Fruit fly (Drosophila melanogaster) whole organism, adult: Measurements from ENCODE around the gene CG4291.
A peak's percentile ranks its signal among the peaks of the same experiment; 100 is the strongest.

Source experiments
- CG12768 ChIP-seq: fragments of 200-800 bp; sonication (Bioruptor generic); optimal IDR thresholded peaks from 2 replicates; lab custom pipeline; 2017; ENCODE audit warnings: missing biosample characterization, missing genetic modification characterization, mild to moderate bottlenecking, moderate library complexity, missing genetic modification reagents
- CG1620 ChIP-seq: fragments of 200-800 bp; sonication (Bioruptor generic); optimal IDR thresholded peaks from 2 replicates; lab custom pipeline; 2016; ENCODE audit warnings: missing biosample characterization, missing genetic modification characterization
- CG33017 ChIP-seq: fragments of 200-800 bp; sonication (Bioruptor generic); optimal IDR thresholded peaks from 2 replicates; lab custom pipeline; 2018; ENCODE audit warnings: missing biosample characterization, mild to moderate bottlenecking, missing genetic modification characterization, moderate library complexity
- CG7045 ChIP-seq: fragments of 200-800 bp; sonication (Bioruptor generic); optimal IDR thresholded peaks from 2 replicates; lab custom pipeline; 2017; ENCODE audit warnings: missing biosample characterization, mild to moderate bottlenecking, missing genetic modification characterization
- Clk ChIP-seq: fragments of 200-800 bp; sonication (Bioruptor generic); optimal IDR thresholded peaks from 2 replicates; lab custom pipeline; 2017; ENCODE audit warnings: missing biosample characterization, missing genetic modification characterization
- Hr96 ChIP-seq: fragments of 200-800 bp; sonication (Bioruptor generic); optimal IDR thresholded peaks from 2 replicates; lab custom pipeline; 2016; ENCODE audit warnings: missing biosample characterization, missing genetic modification characterization
- bab1 ChIP-seq: fragments of 200-800 bp; sonication (Bioruptor generic); optimal IDR thresholded peaks from 3 replicates; lab custom pipeline; 2019; ENCODE audit warnings: missing biosample characterization, mild to moderate bottlenecking, missing genetic modification characterization, moderate library complexity
- kay ChIP-seq: fragments of 200-800 bp; sonication (Bioruptor generic); peaks from one replicate; lab custom pipeline; 2016; ENCODE audit warnings: missing biosample characterization, missing genetic modification characterization, borderline replicate concordance
- ovo ChIP-seq: fragments of 200-800 bp; sonication (Bioruptor generic); optimal IDR thresholded peaks from 2 replicates; lab custom pipeline; 2016; ENCODE audit warnings: missing biosample characterization, missing genetic modification characterization
- pad ChIP-seq: fragments of 200-800 bp; sonication (Bioruptor generic); optimal IDR thresholded peaks from 3 replicates; lab custom pipeline; 2017; ENCODE audit warnings: missing biosample characterization, missing genetic modification characterization, mild to moderate bottlenecking, moderate library complexity, missing genetic modification reagents

DNA sequence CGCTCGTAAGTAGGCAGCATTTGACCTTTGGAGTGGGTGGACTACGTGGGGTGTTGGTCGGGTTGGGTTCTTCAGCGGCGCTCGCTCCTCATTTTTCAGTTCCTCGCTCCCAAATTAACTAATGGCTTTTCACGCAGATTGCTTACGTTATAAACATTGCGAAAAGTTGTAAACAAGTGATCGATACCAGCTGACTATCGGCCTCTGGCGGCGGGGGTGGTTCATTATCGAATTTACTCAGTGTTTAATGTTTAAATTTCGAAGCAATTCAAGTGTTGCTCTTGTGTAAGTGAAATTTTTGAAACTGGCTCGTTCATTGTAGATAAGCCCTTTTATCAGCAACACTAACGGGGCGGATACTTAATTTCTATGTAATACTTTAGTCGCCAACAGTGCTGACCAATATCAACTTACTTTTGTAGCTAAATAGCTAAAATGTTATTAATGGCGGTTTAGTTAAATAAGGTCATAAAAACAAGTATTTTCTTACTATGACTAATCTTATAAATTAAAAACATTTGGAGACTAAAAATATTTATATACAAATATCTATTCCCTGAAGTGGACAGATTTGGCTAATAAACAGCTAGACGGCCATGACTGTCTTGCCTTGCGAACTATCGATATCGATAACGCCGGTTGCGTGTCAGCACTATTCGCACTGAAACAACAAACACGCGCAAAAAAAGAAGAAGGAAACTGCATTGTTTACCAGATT, 33.1 kb downstream of the CG4291 start, which contains the start of the genes PGAP2 and Clp:
- peak; percentile 59 for TF ChIP-seq CG7045 (GFP tag; lab: Kevin White, UChicago)
- peak; percentile 42 for TF ChIP-seq Clk (GFP tag; lab: Kevin White, UChicago)
- TF ChIP-seq ovo: no peak
- peak; percentile 71 for TF ChIP-seq CG1620 (GFP tag; lab: Kevin White, UChicago)
- TF ChIP-seq CG12768 (GFP tag; lab: Kevin White, UChicago): peak; percentile 41
- TF ChIP-seq kay (GFP tag; lab: Kevin White, UChicago): no peak
- TF ChIP-seq pad (GFP tag; lab: Kevin White, UChicago): peak; percentile 55
- peak; percentile 60 for TF ChIP-seq Hr96 (GFP tag; lab: Kevin White, UChicago)
- TF ChIP-seq bab1 (GFP tag; lab: Kevin White, UChicago): peak; percentile 53
- TF ChIP-seq CG33017 (tag; lab: Kevin White, UChicago): peak; percentile 46
